Worm (Caenorhabditis elegans) whole organism, L4 larva: Measurements from ENCODE around the gene C16C8.8.

ENCODE experiments used
- F37D6.2 ChIP-seq: sonication (generic microtip); optimal IDR thresholded peaks from 2 replicates; lab custom pipeline; 2016; ENCODE audit warnings: mild to moderate bottlenecking, missing genetic modification characterization, missing compliant biosample characterization
- R02D3.7 ChIP-seq: fragments of 150-350 bp; sonication (generic microtip); optimal IDR thresholded peaks from 3 replicates; lab custom pipeline; 2014; ENCODE audit warnings: missing biosample characterization, missing genetic modification characterization
- T20F7.1 ChIP-seq: fragments of 200-800 bp; sonication (Bioruptor generic); optimal IDR thresholded peaks from 2 replicates; lab custom pipeline; 2018; ENCODE audit warnings: mild to moderate bottlenecking, missing genetic modification characterization, missing compliant biosample characterization
- Y105C5A.15 ChIP-seq: fragments of 200-800 bp; sonication (Bioruptor generic); IDR thresholded peaks from 2 replicates; pipeline ENCODE4 v1.3.6; 2022; ENCODE audit warnings: missing genetic modification characterization, missing compliant biosample characterization
- aha-1 ChIP-seq: fragments of 150-350 bp; peaks from one replicate; lab custom pipeline; 2014; ENCODE audit warnings: missing biosample characterization, missing genetic modification characterization
- attf-4 ChIP-seq: sonication (generic microtip); optimal IDR thresholded peaks from 3 replicates; lab custom pipeline; 2017; ENCODE audit warnings: missing biosample characterization, missing genetic modification characterization
- cey-2 ChIP-seq: sonication (generic microtip); optimal IDR thresholded peaks from 3 replicates; lab custom pipeline; 2017; ENCODE audit warnings: missing genetic modification characterization, mild to moderate bottlenecking, missing compliant biosample characterization, antibody characterized with exemption, borderline replicate concordance; ENCODE audit not compliant: insufficient read depth
- daf-12 ChIP-seq: fragments of 150-350 bp; optimal IDR thresholded peaks from 2 replicates; lab custom pipeline; 2014; ENCODE audit warnings: missing biosample characterization, missing genetic modification reagents, missing genetic modification characterization
- daf-19 ChIP-seq: fragments of 200-800 bp; sonication (Bioruptor generic); conservative IDR thresholded peaks from 2 replicates; pipeline ENCODE4 v1.3.6; 2022; ENCODE audit warnings: missing genetic modification characterization, missing compliant biosample characterization
- daf-8 ChIP-seq: fragments of 200-800 bp; sonication (Bioruptor generic); IDR thresholded peaks from 2 replicates; pipeline ENCODE4 v1.3.6; 2022; ENCODE audit warnings: missing genetic modification characterization, missing compliant biosample characterization
- dpl-1 ChIP-seq: fragments of 150-350 bp; optimal IDR thresholded peaks from 2 replicates; lab custom pipeline; 2014; ENCODE audit warnings: missing biosample characterization, missing genetic modification reagents, missing genetic modification characterization
- dve-1 ChIP-seq: sonication (generic microtip); optimal IDR thresholded peaks from 2 replicates; lab custom pipeline; 2017; ENCODE audit warnings: antibody characterized with exemption, mild to moderate bottlenecking, missing genetic modification characterization, missing compliant biosample characterization; ENCODE audit not compliant: insufficient read depth
- egl-27 ChIP-seq: sonication (generic microtip); optimal IDR thresholded peaks from 3 replicates; lab custom pipeline; 2017; ENCODE audit warnings: missing biosample characterization, missing genetic modification reagents, missing genetic modification characterization
- egl-43 ChIP-seq: fragments of 200-800 bp; sonication (Bioruptor generic); IDR thresholded peaks from 2 replicates; pipeline ENCODE4 v1.3.6; 2022; ENCODE audit warnings: missing genetic modification reagents, missing genetic modification characterization, missing compliant biosample characterization
- fkh-10 ChIP-seq: fragments of 150-350 bp; optimal IDR thresholded peaks from 2 replicates; lab custom pipeline; 2014; ENCODE audit warnings: missing biosample characterization, missing genetic modification reagents, missing genetic modification characterization
- gei-8 ChIP-seq: fragments of 200-800 bp; sonication (Bioruptor generic); optimal IDR thresholded peaks from 2 replicates; lab custom pipeline; 2018; ENCODE audit warnings: mild to moderate bottlenecking, missing genetic modification characterization, missing compliant biosample characterization
- hmg-1.1 ChIP-seq: fragments of 200-800 bp; sonication (Bioruptor generic); IDR thresholded peaks from 2 replicates; pipeline ENCODE4 v1.3.6; 2022; ENCODE audit warnings: missing genetic modification reagents, missing genetic modification characterization, missing compliant biosample characterization
- lim-7 ChIP-seq: fragments of 200-800 bp; sonication (Bioruptor generic); IDR thresholded peaks from 2 replicates; pipeline ENCODE4 v1.3.6; 2022; ENCODE audit warnings: missing genetic modification characterization, missing compliant biosample characterization
- lin-1 ChIP-seq: fragments of 200-800 bp; sonication (Bioruptor generic); IDR thresholded peaks from 2 replicates; pipeline ENCODE4 v1.3.6; 2022; ENCODE audit warnings: missing genetic modification reagents, missing genetic modification characterization, missing compliant biosample characterization
- lin-29 ChIP-seq: fragments of 200-800 bp; sonication (Bioruptor generic); IDR thresholded peaks from 2 replicates; pipeline ENCODE4 v1.3.6; 2022; ENCODE audit warnings: missing genetic modification reagents, missing genetic modification characterization, missing compliant biosample characterization
- lin-38 ChIP-seq: fragments of 200-800 bp; sonication (Bioruptor generic); IDR thresholded peaks from 2 replicates; pipeline ENCODE4 v1.3.6; 2022; ENCODE audit warnings: missing genetic modification reagents, missing genetic modification characterization, missing compliant biosample characterization
- lin-39 ChIP-seq: fragments of 150-350 bp; optimal IDR thresholded peaks from 2 replicates; lab custom pipeline; 2014; ENCODE audit warnings: missing biosample characterization, missing genetic modification reagents, missing genetic modification characterization
- mep-1 ChIP-seq: fragments of 150-350 bp; sonication (generic microtip); optimal IDR thresholded peaks from 3 replicates; lab custom pipeline; 2014; ENCODE audit warnings: missing biosample characterization, missing genetic modification characterization
- mxl-2 ChIP-seq: fragments of 200-800 bp; sonication (Bioruptor generic); conservative IDR thresholded peaks from 2 replicates; pipeline ENCODE4 v1.3.6; 2022; ENCODE audit warnings: missing genetic modification reagents, missing genetic modification characterization, missing compliant biosample characterization
- nhr-237 ChIP-seq: sonication (generic microtip); optimal IDR thresholded peaks from 2 replicates; lab custom pipeline; 2017; ENCODE audit warnings: missing biosample characterization, missing genetic modification characterization
- nhr-25 ChIP-seq: sonication (generic microtip); optimal IDR thresholded peaks from 2 replicates; lab custom pipeline; 2017; ENCODE audit warnings: missing genetic modification characterization, mild to moderate bottlenecking, missing compliant biosample characterization, antibody characterized with exemption, moderate library complexity, borderline replicate concordance; ENCODE audit not compliant: insufficient read depth
- nhr-28 ChIP-seq: fragments of 150-350 bp; optimal IDR thresholded peaks from 2 replicates; lab custom pipeline; 2014; ENCODE audit warnings: missing biosample characterization, missing genetic modification characterization
- nhr-48 ChIP-seq: sonication (generic microtip); optimal IDR thresholded peaks from 2 replicates; lab custom pipeline; 2016; ENCODE audit warnings: mild to moderate bottlenecking, missing genetic modification characterization, missing compliant biosample characterization
- nhr-77 ChIP-seq: fragments of 150-350 bp; optimal IDR thresholded peaks from 2 replicates; lab custom pipeline; 2014; ENCODE audit warnings: missing biosample characterization, missing genetic modification characterization
- pqm-1 ChIP-seq: sonication (generic microtip); optimal IDR thresholded peaks from 2 replicates; lab custom pipeline; 2017; ENCODE audit warnings: missing biosample characterization, missing genetic modification characterization
- rbr-2 ChIP-seq: sonication (generic microtip); optimal IDR thresholded peaks from 2 replicates; lab custom pipeline; 2016; ENCODE audit warnings: missing genotype, missing genetic modification characterization, missing compliant biosample characterization
- saeg-2 ChIP-seq: fragments of 200-800 bp; sonication (Bioruptor generic); IDR thresholded peaks from 2 replicates; pipeline ENCODE4 v1.3.6; 2022; ENCODE audit warnings: missing genetic modification reagents, missing genetic modification characterization, missing compliant biosample characterization
- sdz-12 ChIP-seq: fragments of 200-800 bp; sonication (Bioruptor generic); optimal IDR thresholded peaks from 2 replicates; lab custom pipeline; 2018; ENCODE audit warnings: mild to moderate bottlenecking, missing genetic modification characterization, missing compliant biosample characterization
- skn-1 ChIP-seq: fragments of 150-350 bp; optimal IDR thresholded peaks from 2 replicates; lab custom pipeline; 2014; ENCODE audit warnings: missing biosample characterization, missing genetic modification characterization
- snpc-1.2 ChIP-seq: fragments of 200-800 bp; sonication (Bioruptor generic); IDR thresholded peaks from 2 replicates; pipeline ENCODE4 v1.3.6; 2022; ENCODE audit warnings: missing genetic modification reagents, missing genetic modification characterization, missing compliant biosample characterization
- spr-1 ChIP-seq: sonication (generic microtip); optimal IDR thresholded peaks from 2 replicates; lab custom pipeline; 2016; ENCODE audit warnings: mild to moderate bottlenecking, missing genetic modification characterization, missing compliant biosample characterization
- spr-3 ChIP-seq: fragments of 200-800 bp; sonication (Bioruptor generic); optimal IDR thresholded peaks from 2 replicates; lab custom pipeline; 2018; ENCODE audit warnings: mild to moderate bottlenecking, missing genetic modification characterization, missing compliant biosample characterization
- tra-1 ChIP-seq: fragments of 200-800 bp; sonication (Bioruptor generic); IDR thresholded peaks from 2 replicates; pipeline ENCODE4 v1.3.6; 2022; ENCODE audit warnings: missing genetic modification reagents, missing genetic modification characterization, missing compliant biosample characterization
- unc-62 ChIP-seq, 3 experiments: fragments of 150-350 bp in 1 of 3; sonication (generic microtip); optimal IDR thresholded peaks in 2 of 3; peaks in 1 of 3; 1 replicate in 1 of 3; 2 replicates in 2 of 3; lab custom pipeline; 2014 to 2017; ENCODE audit warnings: missing biosample characterization in 3 of 3, missing genetic modification characterization in 3 of 3, missing genetic modification reagents in 3 of 3, missing genotype in 1 of 3
- vab-7 ChIP-seq: fragments of 200-800 bp; sonication (Bioruptor generic); IDR thresholded peaks from 2 replicates; pipeline ENCODE4 v1.3.6; 2022; ENCODE audit warnings: missing genetic modification reagents, missing genetic modification characterization, missing compliant biosample characterization
- zag-1 ChIP-seq: fragments of 150-350 bp; optimal IDR thresholded peaks from 2 replicates; lab custom pipeline; 2014; ENCODE audit warnings: missing biosample characterization, missing genetic modification characterization
- zip-2 ChIP-seq: fragments of 150-350 bp; optimal IDR thresholded peaks from 2 replicates; lab custom pipeline; 2014; ENCODE audit warnings: missing biosample characterization, missing genetic modification characterization
- ztf-11 ChIP-seq: fragments of 150-350 bp; optimal IDR thresholded peaks from 2 replicates; lab custom pipeline; 2014; ENCODE audit warnings: missing biosample characterization, missing genetic modification characterization

The C16C8.8 gene

ce11 chrII:3459199-3459598 is 2.3 kb downstream of the C16C8.8 start:
- TF ChIP-seq cey-2, result no peak
- TF ChIP-seq nhr-237, result no peak
- TF ChIP-seq sdz-12, result no peak
- no peak for TF ChIP-seq mep-1 (tag; lab: Kevin White, UChicago)
- TF ChIP-seq lim-7 (GFP tag; lab: Robert Waterston, UW), result no peak

- TF ChIP-seq daf-12 (tag; lab: Kevin White, UChicago) (no peak), ztf-11 (tag; lab: Kevin White, UChicago) (no peak), egl-27 (tag; lab: Kevin White, UChicago) (no peak), lin-1 (GFP tag; lab: Robert Waterston, UW) (no peak), Y105C5A.15 (GFP tag; lab: Robert Waterston, UW) (no peak), mxl-2 (GFP tag; lab: Robert Waterston, UW) (no peak), nhr-237 (no peak), nhr-28 (no peak), lin-29 (no peak), dve-1 (no peak), hmg-1.1 (GFP tag; lab: Robert Waterston, UW) (no peak), zag-1 (no peak), rbr-2 (no peak), attf-4 (tag; lab: Kevin White, UChicago) (no peak), snpc-1.2 (GFP tag; lab: Robert Waterston, UW) (no peak), egl-43 (no peak), T20F7.1 (no peak), pqm-1 (tag; lab: Kevin White, UChicago) (no peak), saeg-2 (GFP tag; lab: Robert Waterston, UW) (no peak)
- TF ChIP-seq, all 104 proteins: peak for 0
Measured at ce11 chrII:3458209-3458608, 3.3 kb downstream of the C16C8.8 start, which contains the start of the genes C16C8.26 and C16C8.19. Gene C16C8.26 (minus strand): TSS chrII:3458309. Gene C16C8.19 (plus strand): TSS chrII:3458487.

ce11 chrII:3453521-3453920 is 8.0 kb downstream of the C16C8.8 start, which contains the start of gene C16C8.11:
Gene C16C8.11 (plus strand): TSS chrII:3453708.
- TF ChIP-seq dpl-1 (GFP tag; lab: Kevin White, UChicago) (no peak), daf-19 (GFP tag; lab: Robert Waterston, UW) (no peak), nhr-77 (tag; lab: Kevin White, UChicago) (no peak), zip-2 (tag; lab: Kevin White, UChicago) (no peak), daf-8 (no peak), unc-62 (GFP tag; optimal IDR thresholded peaks at IDR 0.05 in 1 of 2; lab: Kevin White, UChicago) (no peak), unc-62 (tag; optimal IDR thresholded peaks at IDR 0.05; lab: Kevin White, UChicago) (no peak), pqm-1 (tag; lab: Kevin White, UChicago) (no peak), nhr-237 (no peak), vab-7 (GFP tag; lab: Robert Waterston, UW) (no peak), saeg-2 (GFP tag; lab: Robert Waterston, UW) (no peak), tra-1 (GFP tag; lab: Robert Waterston, UW) (no peak), gei-8 (GFP tag; lab: Kevin White, UChicago) (no peak)

ce11 chrII:3452421-3452820 is 9.1 kb downstream of the C16C8.8 start, which contains the start of gene C16C8.12:
Gene C16C8.12 (plus strand): TSS chrII:3452721.
- TF ChIP-seq nhr-48 (tag; lab: Kevin White, UChicago) (no peak), spr-3 (GFP tag; lab: Kevin White, UChicago) (no peak), R02D3.7 (tag; lab: Kevin White, UChicago) (no peak), F37D6.2 (tag; lab: Kevin White, UChicago) (no peak), nhr-25 (tag; lab: Kevin White, UChicago) (no peak), lin-39 (tag; lab: Kevin White, UChicago) (no peak), saeg-2 (GFP tag; lab: Robert Waterston, UW) (no peak), gei-8 (GFP tag; lab: Kevin White, UChicago) (no peak), spr-1 (tag; lab: Kevin White, UChicago) (no peak), lin-38 (no peak), aha-1 (tag; lab: Kevin White, UChicago) (no peak), mep-1 (tag; lab: Kevin White, UChicago) (no peak), skn-1 (tag; lab: Kevin White, UChicago) (no peak), fkh-10 (no peak), mxl-2 (GFP tag; lab: Robert Waterston, UW) (no peak)
